Fruit fly (Drosophila melanogaster): Measurements from ENCODE around the gene Mulk.

Mulk gene

DNA sequence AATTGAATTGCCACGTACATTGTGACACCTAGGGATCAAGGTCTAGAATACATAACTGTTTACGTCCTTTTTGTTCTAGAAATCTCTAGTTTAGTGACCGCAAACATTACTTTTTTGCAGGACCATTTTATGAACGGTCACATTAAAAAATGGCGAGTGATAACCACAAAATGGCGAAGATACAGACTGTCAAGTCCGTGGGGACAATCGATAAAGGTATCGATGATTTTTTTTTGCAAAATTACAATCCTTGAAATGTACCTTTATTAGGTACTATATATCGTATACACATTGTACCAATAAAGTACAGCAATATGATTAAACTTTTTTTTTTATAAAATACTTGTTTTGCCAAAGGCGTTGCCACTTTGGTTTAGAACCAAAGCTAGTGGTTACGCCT, 39.4 kb upstream of the Mulk start (continued):
- TF ChIP-seq eve (GFP tag; optimal IDR thresholded peaks at IDR 0.05) (no peak), CG13123 (GFP tag; optimal IDR thresholded peaks at IDR 0.05) (no peak), Dbx (GFP tag; IDR thresholded peaks at IDR 0.05) (no peak), repo (GFP tag; optimal IDR thresholded peaks at IDR 0.05) (no peak), CG34224 (GFP tag; IDR thresholded peaks at IDR 0.05; ENCODE audit: partially characterized antibody) (peak; percentile 44), schlank (tag; optimal IDR thresholded peaks at IDR 0.05) (no peak), gfzf (GFP tag; optimal IDR thresholded peaks at IDR 0.05) (peak; percentile 41), D (optimal IDR thresholded peaks at IDR 0.05) (no peak), D (GFP tag; optimal IDR thresholded peaks at IDR 0.05) (no peak), ken (GFP tag; IDR thresholded peaks at IDR 0.05) (no peak), CG4424 (GFP tag; optimal IDR thresholded peaks at IDR 0.05) (no peak), CG12236 (GFP tag; optimal IDR thresholded peaks at IDR 0.05) (no peak), CG1792 (GFP tag; optimal IDR thresholded peaks at IDR 0.05) (no peak), disco-r (GFP tag; optimal IDR thresholded peaks at IDR 0.05) (no peak), h (optimal IDR thresholded peaks at IDR 0.05) (no peak), HLH4C (GFP tag; IDR thresholded peaks at IDR 0.05; ENCODE audit: partially characterized antibody) (peak; percentile 47; the same call in 1 of the 3 replicates), Dp (GFP tag; optimal IDR thresholded peaks at IDR 0.05) (no peak), hbn (GFP tag; IDR thresholded peaks at IDR 0.05; ENCODE audit: partially characterized antibody) (0 out of 2 replicates have a peak, but pooled peaks have one; percentile 30), peb (GFP tag; IDR thresholded peaks at IDR 0.05) (no peak), phol (tag; optimal IDR thresholded peaks at IDR 0.05) (peak; percentile 99), CG18476 (GFP tag; optimal IDR thresholded peaks at IDR 0.05) (no peak), C15 (GFP tag; IDR thresholded peaks at IDR 0.05) (no peak), seq (GFP tag; IDR thresholded peaks at IDR 0.05) (peak; percentile 25; the same call in 1 of the 2 replicates), chif (GFP tag; optimal IDR thresholded peaks at IDR 0.05) (no peak), Mad (GFP tag; optimal IDR thresholded peaks at IDR 0.05) (no peak), Sry-δ (GFP tag; optimal IDR thresholded peaks at IDR 0.05) (peak; percentile 56), Scr (GFP tag; IDR thresholded peaks at IDR 0.05; ENCODE audit: partially characterized antibody) (peak; percentile 64), CG11085 (GFP tag; IDR thresholded peaks at IDR 0.05) (no peak), sens (GFP tag) (peak; percentile 41), inv (GFP tag; IDR thresholded peaks at IDR 0.05; ENCODE audit: partially characterized antibody) (peak; percentile 37; the same call in 1 of the 2 replicates), nau (GFP tag; optimal IDR thresholded peaks at IDR 0.05) (no peak), CG11247 (GFP tag; IDR thresholded peaks at IDR 0.05) (no peak), Lhr (GFP tag; optimal IDR thresholded peaks at IDR 0.05) (peak; percentile 32), HLH54F (GFP tag; optimal IDR thresholded peaks at IDR 0.05) (no peak), CG9609 (GFP tag; optimal IDR thresholded peaks at IDR 0.05) (no peak), Hsf (GFP tag; optimal IDR thresholded peaks at IDR 0.05) (no peak), HLHmδ (GFP tag; optimal IDR thresholded peaks at IDR 0.05) (no peak), Neu2 (GFP tag; optimal IDR thresholded peaks at IDR 0.05; ENCODE audit: borderline replicate concordance) (peak; percentile 96), Dfd (GFP tag; optimal IDR thresholded peaks at IDR 0.05) (no peak), CG1603 (tag; optimal IDR thresholded peaks at IDR 0.05) (peak; percentile 7), NK7.1 (GFP tag; optimal IDR thresholded peaks at IDR 0.05) (no peak), vvl (GFP tag; IDR thresholded peaks at IDR 0.05) (no peak), Eip74EF (GFP tag; optimal IDR thresholded peaks at IDR 0.05) (no peak), CG13296 (GFP tag; optimal IDR thresholded peaks at IDR 0.05) (no peak), unc-4 (GFP tag; IDR thresholded peaks at IDR 0.05; ENCODE audit: partially characterized antibody) (peak; percentile 60; the same call in 1 of the 2 replicates), Dad (GFP tag; optimal IDR thresholded peaks at IDR 0.05) (no peak), row (GFP tag; IDR thresholded peaks at IDR 0.05) (peak; percentile 36; the same call in 2 of the 3 replicates), Nf-YB (GFP tag; optimal IDR thresholded peaks at IDR 0.05) (no peak), sna (GFP tag; IDR thresholded peaks at IDR 0.05; ENCODE audit: partially characterized antibody) (0 out of 2 replicates have a peak, but pooled peaks have one; percentile 50), CG3726 (GFP tag; IDR thresholded peaks at IDR 0.05) (no peak)

Measured in whole organism, embryonic.